Worm (Caenorhabditis elegans) whole organism, L1 larva: ENCODE measurements around the gene paic-1.

Experiments
- C04F5.9 ChIP-seq: sonication (generic microtip); optimal IDR thresholded peaks from 2 replicates; lab custom pipeline; 2016; ENCODE audit warnings: missing genetic modification characterization, missing compliant biosample characterization
- F16B12.6 ChIP-seq: fragments of 150-350 bp; optimal IDR thresholded peaks from 2 replicates; lab custom pipeline; 2014; ENCODE audit warnings: missing biosample characterization, missing genetic modification characterization
- Y116A8C.19 ChIP-seq: sonication (generic microtip); optimal IDR thresholded peaks from 2 replicates; lab custom pipeline; 2016; ENCODE audit warnings: missing compliant biosample characterization, missing genetic modification characterization, borderline replicate concordance
- aha-1 ChIP-seq: fragments of 150-350 bp; optimal IDR thresholded peaks from 2 replicates; lab custom pipeline; 2014; ENCODE audit warnings: missing biosample characterization, missing genetic modification characterization
- blmp-1 ChIP-seq: fragments of 150-350 bp; optimal IDR thresholded peaks from 2 replicates; lab custom pipeline; 2014; ENCODE audit warnings: missing biosample characterization, missing genetic modification characterization
- ceh-63 ChIP-seq: fragments of 200-800 bp; sonication (Bioruptor generic); optimal IDR thresholded peaks from 2 replicates; lab custom pipeline; 2018; ENCODE audit warnings: mild to moderate bottlenecking, missing genetic modification characterization, missing compliant biosample characterization
- ceh-8 ChIP-seq: fragments of 200-800 bp; sonication (Bioruptor generic); optimal IDR thresholded peaks from 2 replicates; lab custom pipeline; 2018; ENCODE audit warnings: mild to moderate bottlenecking, missing genetic modification characterization, moderate library complexity, missing compliant biosample characterization
- dsc-1 ChIP-seq: sonication (generic microtip); optimal IDR thresholded peaks from 2 replicates; lab custom pipeline; 2016; ENCODE audit warnings: mild to moderate bottlenecking, missing genetic modification characterization, missing compliant biosample characterization
- efl-3 ChIP-seq: fragments of 200-800 bp; sonication (Bioruptor generic); optimal IDR thresholded peaks from 2 replicates; lab custom pipeline; 2018; ENCODE audit warnings: mild to moderate bottlenecking, missing genetic modification characterization, missing compliant biosample characterization
- egl-27 ChIP-seq, 2 experiments: fragments of 150-350 bp in 1 of 2; sonication (generic microtip); optimal IDR thresholded peaks; 3 replicates each; lab custom pipeline; 2017 to 2018; ENCODE audit warnings: missing biosample characterization in 2 of 2, missing genetic modification characterization in 2 of 2, missing genetic modification reagents in 2 of 2
- elt-2 ChIP-seq: sonication (generic microtip); optimal IDR thresholded peaks from 2 replicates; lab custom pipeline; 2016; ENCODE audit warnings: missing genetic modification characterization, mild to moderate bottlenecking, inconsistent platforms, missing compliant biosample characterization, missing genetic modification reagents
- elt-3 ChIP-seq, 6 experiments: fragments of 150-350 bp in 1 of 6; sonication (generic microtip); optimal IDR thresholded peaks; 2 replicates each; lab custom pipeline; 2017 to 2018; ENCODE audit warnings: missing biosample characterization in 6 of 6, missing genetic modification characterization in 6 of 6, inconsistent platforms in 1 of 6
- ets-5 ChIP-seq: fragments of 200-800 bp; sonication (Bioruptor generic); IDR thresholded peaks from 2 replicates; pipeline ENCODE4 v1.3.6; 2022; ENCODE audit warnings: missing genetic modification characterization, missing compliant biosample characterization
- fkh-4 ChIP-seq: sonication (generic microtip); optimal IDR thresholded peaks from 2 replicates; lab custom pipeline; 2016; ENCODE audit warnings: missing compliant biosample characterization, missing genetic modification characterization, borderline replicate concordance
- grh-1 ChIP-seq: fragments of 200-800 bp; sonication (Bioruptor generic); IDR thresholded peaks from 2 replicates; pipeline ENCODE4 v1.3.6; 2022; ENCODE audit warnings: missing genetic modification reagents, missing genetic modification characterization, missing compliant biosample characterization
- hlh-17 ChIP-seq: fragments of 200-800 bp; sonication (Bioruptor generic); optimal IDR thresholded peaks from 2 replicates; lab custom pipeline; 2018; ENCODE audit warnings: missing genetic modification characterization, mild to moderate bottlenecking, missing compliant biosample characterization, moderate library complexity, borderline replicate concordance
- hlh-4 ChIP-seq: sonication (generic microtip); optimal IDR thresholded peaks from 2 replicates; lab custom pipeline; 2016; ENCODE audit warnings: mild to moderate bottlenecking, missing genetic modification characterization, missing compliant biosample characterization
- hpl-2 ChIP-seq: fragments of 150-350 bp; optimal IDR thresholded peaks from 2 replicates; lab custom pipeline; 2014; ENCODE audit warnings: missing biosample characterization, missing genetic modification reagents, missing genetic modification characterization
- lin-13 ChIP-seq: fragments of 150-350 bp; optimal IDR thresholded peaks from 2 replicates; lab custom pipeline; 2014; ENCODE audit warnings: missing biosample characterization, missing genetic modification reagents, missing genetic modification characterization
- lin-15B ChIP-seq: fragments of 150-350 bp; sonication (generic microtip); optimal IDR thresholded peaks from 3 replicates; lab custom pipeline; 2014; ENCODE audit warnings: missing biosample characterization, missing genetic modification characterization
- lin-35 ChIP-seq, 2 experiments: fragments of 150-350 bp; optimal IDR thresholded peaks; 2 replicates each; lab custom pipeline; 2014; ENCODE audit warnings: missing biosample characterization in 2 of 2, missing genetic modification characterization in 2 of 2, missing genetic modification reagents in 2 of 2
- lir-3 ChIP-seq: sonication (generic microtip); optimal IDR thresholded peaks from 2 replicates; lab custom pipeline; 2016; ENCODE audit warnings: mild to moderate bottlenecking, missing genetic modification characterization, moderate library complexity, missing compliant biosample characterization; ENCODE audit not compliant: poor library complexity
- lsy-2 ChIP-seq, 2 experiments: fragments of 150-350 bp; optimal IDR thresholded peaks; 2 replicates each; lab custom pipeline; 2014; ENCODE audit warnings: missing biosample characterization in 2 of 2, missing genetic modification characterization in 2 of 2
- mef-2 ChIP-seq: fragments of 150-350 bp; optimal IDR thresholded peaks from 2 replicates; lab custom pipeline; 2014; ENCODE audit warnings: missing biosample characterization, missing genetic modification characterization
- nhr-12 ChIP-seq: sonication (generic microtip); optimal IDR thresholded peaks from 2 replicates; lab custom pipeline; 2017; ENCODE audit warnings: missing biosample characterization, missing genetic modification characterization
- nhr-19 ChIP-seq: fragments of 200-800 bp; sonication (Bioruptor generic); conservative IDR thresholded peaks from 2 replicates; pipeline ENCODE4 v1.3.6; 2022; ENCODE audit warnings: missing genetic modification characterization, missing compliant biosample characterization
- nhr-90 ChIP-seq: sonication (generic microtip); optimal IDR thresholded peaks from 2 replicates; lab custom pipeline; 2016; ENCODE audit warnings: mild to moderate bottlenecking, missing genetic modification characterization, missing compliant biosample characterization; ENCODE audit not compliant: poor library complexity
- pag-3 ChIP-seq: sonication (generic microtip); optimal IDR thresholded peaks from 2 replicates; lab custom pipeline; 2017; ENCODE audit warnings: missing genetic modification characterization, mild to moderate bottlenecking, missing compliant biosample characterization, antibody characterized with exemption, borderline replicate concordance; ENCODE audit not compliant: insufficient read depth
- pax-3 ChIP-seq: fragments of 200-800 bp; sonication (Bioruptor generic); optimal IDR thresholded peaks from 2 replicates; lab custom pipeline; 2018; ENCODE audit warnings: mild to moderate bottlenecking, missing genetic modification characterization, moderate library complexity, missing compliant biosample characterization
- pqm-1 ChIP-seq: sonication (generic microtip); optimal IDR thresholded peaks from 3 replicates; lab custom pipeline; 2017; ENCODE audit warnings: missing biosample characterization, missing genetic modification characterization
- sox-4 ChIP-seq: sonication (generic microtip); optimal IDR thresholded peaks from 2 replicates; lab custom pipeline; 2016; ENCODE audit warnings: missing genetic modification characterization, missing compliant biosample characterization
- sptf-1 ChIP-seq: fragments of 150-350 bp; optimal IDR thresholded peaks from 2 replicates; lab custom pipeline; 2014; ENCODE audit warnings: missing biosample characterization, missing genetic modification characterization
- unc-130 ChIP-seq: fragments of 150-350 bp; optimal IDR thresholded peaks from 2 replicates; lab custom pipeline; 2017; ENCODE audit warnings: missing biosample characterization, missing genetic modification characterization, inconsistent platforms
- unc-30 ChIP-seq: sonication (generic microtip); optimal IDR thresholded peaks from 2 replicates; lab custom pipeline; 2017; ENCODE audit warnings: missing biosample characterization, missing genetic modification characterization
- unc-62 ChIP-seq: fragments of 150-350 bp; optimal IDR thresholded peaks from 2 replicates; lab custom pipeline; 2014; ENCODE audit warnings: missing biosample characterization, missing genetic modification reagents, missing genetic modification characterization
- unc-86 ChIP-seq: sonication (generic microtip); optimal IDR thresholded peaks from 2 replicates; lab custom pipeline; 2016; ENCODE audit warnings: missing genetic modification characterization, missing compliant biosample characterization
- unc-98 ChIP-seq: fragments of 200-800 bp; sonication (Bioruptor generic); IDR thresholded peaks from 2 replicates; pipeline ENCODE4 v1.3.6; 2022; ENCODE audit warnings: missing genetic modification characterization, missing compliant biosample characterization
- vab-15 ChIP-seq: sonication (generic microtip); optimal IDR thresholded peaks from 2 replicates; lab custom pipeline; 2017; ENCODE audit warnings: missing genotype, mild to moderate bottlenecking, missing genetic modification characterization, missing compliant biosample characterization
- zag-1 ChIP-seq: fragments of 150-350 bp; optimal IDR thresholded peaks from 2 replicates; lab custom pipeline; 2014; ENCODE audit warnings: missing biosample characterization, missing genetic modification characterization
- zip-4 ChIP-seq: fragments of 200-800 bp; sonication (Bioruptor generic); optimal IDR thresholded peaks from 2 replicates; lab custom pipeline; 2018; ENCODE audit warnings: mild to moderate bottlenecking, missing genetic modification characterization, moderate library complexity, missing compliant biosample characterization
- ztf-4 ChIP-seq: fragments of 150-350 bp; optimal IDR thresholded peaks from 2 replicates; lab custom pipeline; 2014; ENCODE audit warnings: missing biosample characterization, missing genetic modification characterization

paic-1 gene

DNA sequence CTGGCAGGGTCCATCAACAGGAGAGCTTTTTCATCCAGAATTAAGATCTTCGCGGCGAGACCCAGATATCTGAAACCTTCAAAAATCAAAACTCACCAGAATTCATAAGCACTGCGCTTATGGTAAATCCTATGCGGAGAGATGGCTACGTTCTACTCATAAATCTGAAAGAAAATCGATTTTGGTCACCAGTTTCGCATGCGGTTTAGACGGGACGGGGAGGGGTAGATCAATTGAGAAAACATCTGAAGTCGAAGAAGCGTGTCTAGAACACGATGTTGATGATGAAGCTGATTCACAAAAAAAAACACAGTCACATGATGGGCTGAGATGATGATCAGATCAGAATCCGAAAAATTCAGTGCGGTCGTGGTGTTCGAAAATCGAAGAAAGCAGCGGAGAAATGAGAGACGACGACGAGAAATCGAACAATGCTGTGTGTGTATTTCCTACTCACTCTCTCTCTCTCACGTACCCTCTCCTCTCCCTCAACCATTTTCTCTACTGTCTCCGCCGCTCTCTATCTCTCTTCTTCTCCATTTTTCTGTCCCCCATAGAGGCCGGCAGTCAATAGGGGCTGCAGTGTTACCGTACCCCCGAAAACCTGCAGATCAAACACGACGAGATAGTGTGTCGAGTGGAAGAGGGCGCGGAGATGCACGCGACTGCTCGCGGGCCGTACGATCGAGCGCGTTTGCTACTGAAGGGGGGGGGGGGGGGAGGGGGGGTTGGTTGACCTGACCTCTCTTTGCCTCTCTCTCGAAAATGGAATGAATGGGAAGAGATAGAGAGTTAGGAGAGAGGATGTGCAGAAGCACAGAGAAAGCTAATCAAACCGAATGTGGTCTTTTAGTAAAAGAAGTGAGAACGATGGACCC, 4.2 kb upstream of the paic-1 start, which contains the start of gene ntl-2 (continued):
- peak; percentile 13 for TF ChIP-seq nhr-12 (tag; lab: Kevin White, UChicago)
- peak; percentile 92 for TF ChIP-seq nhr-90 (tag; lab: Kevin White, UChicago)
- TF ChIP-seq unc-98, result peak; percentile 48; the same call in 1 of the 2 replicates
- TF ChIP-seq blmp-1 (tag; lab: Kevin White, UChicago), result peak; percentile 59
- TF ChIP-seq ceh-8 (GFP tag; lab: Kevin White, UChicago), result peak; percentile 99
- TF ChIP-seq lin-35 (GFP tag; optimal IDR thresholded peaks at IDR 0.05; lab: Kevin White, UChicago), result peak; percentile 84 to 92
- peak; percentile 95 for TF ChIP-seq lin-15B (tag; lab: Kevin White, UChicago)
- TF ChIP-seq nhr-19 (GFP tag; lab: Robert Waterston, UW), result peak; percentile 95
- peak; percentile 88 for TF ChIP-seq dsc-1 (tag; lab: Kevin White, UChicago)
- TF ChIP-seq sox-4 (tag; lab: Kevin White, UChicago), result peak; percentile 73
- peak; percentile 95 for TF ChIP-seq vab-15 (tag; lab: Kevin White, UChicago)
- peak; percentile 99 for TF ChIP-seq lsy-2 (tag; optimal IDR thresholded peaks at IDR 0.05; lab: Kevin White, UChicago)
- TF ChIP-seq pax-3 (tag; lab: Kevin White, UChicago), result peak; percentile 97
- peak; percentile 95 for TF ChIP-seq unc-86 (tag; lab: Kevin White, UChicago)
- peak; percentile 74 for TF ChIP-seq C04F5.9 (tag; lab: Kevin White, UChicago)
- peak; percentile 88 for TF ChIP-seq unc-130 (tag; lab: Kevin White, UChicago)
- peak; percentile 91 for TF ChIP-seq grh-1 (GFP tag; lab: Robert Waterston, UW)
- TF ChIP-seq zip-4 (GFP tag; lab: Kevin White, UChicago), result peak; percentile 77
- TF ChIP-seq hlh-17 (GFP tag; lab: Kevin White, UChicago), result no peak
- TF ChIP-seq Y116A8C.19, result no peak
- peak in 3 of 6 experiments; percentile 74 to 82 (median 77) for TF ChIP-seq elt-3 (tag; optimal IDR thresholded peaks at IDR 0.05; lab: Kevin White, UChicago)
- peak; percentile 47 for TF ChIP-seq pqm-1 (tag; lab: Kevin White, UChicago)
- peak; percentile 70 for TF ChIP-seq aha-1
- TF ChIP-seq efl-3 (GFP tag; lab: Kevin White, UChicago), result peak; percentile 71
- no peak for TF ChIP-seq unc-62 (GFP tag; lab: Kevin White, UChicago)
- peak; percentile 97 for TF ChIP-seq lin-13
- TF ChIP-seq pag-3 (tag; lab: Kevin White, UChicago), result no peak
- TF ChIP-seq egl-27 (tag; optimal IDR thresholded peaks at IDR 0.05; lab: Kevin White, UChicago), result peak; percentile 48 to 82
- peak; percentile 94 for TF ChIP-seq ceh-63
- peak; percentile 98 for TF ChIP-seq elt-2 (tag; lab: Kevin White, UChicago)
- peak; percentile 66 for TF ChIP-seq F16B12.6 (tag; lab: Kevin White, UChicago)
- TF ChIP-seq mef-2 (tag; lab: Kevin White, UChicago), result peak; percentile 77
- peak; percentile 85 for TF ChIP-seq lir-3 (tag; lab: Kevin White, UChicago)
- no peak for TF ChIP-seq sptf-1 (tag; lab: Kevin White, UChicago)
- peak; percentile 23 for TF ChIP-seq fkh-4
- no peak for TF ChIP-seq hlh-4 (tag; lab: Kevin White, UChicago)
- no peak for TF ChIP-seq ets-5
- TF ChIP-seq hpl-2 (GFP tag; lab: Kevin White, UChicago), result peak; percentile 56
- TF ChIP-seq ztf-4 (tag; lab: Kevin White, UChicago), result peak; percentile 89
- TF ChIP-seq unc-30, result no peak
- TF ChIP-seq zag-1 (tag; lab: Kevin White, UChicago), result no peak
